Worm (Caenorhabditis elegans) whole organism, L4 larva: ENCODE measurements around the gene pph-1.

Source experiments
- D1046.2 ChIP-seq: fragments of 200-800 bp; sonication (Bioruptor generic); IDR thresholded peaks from 2 replicates; pipeline ENCODE4 v1.3.6; 2022; ENCODE audit warnings: missing genetic modification characterization, missing compliant biosample characterization
- R02D3.7 ChIP-seq: fragments of 150-350 bp; sonication (generic microtip); optimal IDR thresholded peaks from 3 replicates; lab custom pipeline; 2014; ENCODE audit warnings: missing biosample characterization, missing genetic modification characterization
- ama-1 ChIP-seq: fragments of 150-350 bp; optimal IDR thresholded peaks from 2 replicates; lab custom pipeline; 2014; ENCODE audit warnings: inconsistent platforms, mixed read lengths
- daf-12 ChIP-seq: fragments of 150-350 bp; optimal IDR thresholded peaks from 2 replicates; lab custom pipeline; 2014; ENCODE audit warnings: missing biosample characterization, missing genetic modification reagents, missing genetic modification characterization
- dpl-1 ChIP-seq: fragments of 150-350 bp; optimal IDR thresholded peaks from 2 replicates; lab custom pipeline; 2014; ENCODE audit warnings: missing biosample characterization, missing genetic modification reagents, missing genetic modification characterization
- duxl-1 ChIP-seq: sonication (generic microtip); optimal IDR thresholded peaks from 2 replicates; lab custom pipeline; 2016; ENCODE audit warnings: mild to moderate bottlenecking, missing genetic modification characterization, moderate library complexity, missing compliant biosample characterization; ENCODE audit not compliant: poor library complexity
- egl-27 ChIP-seq: sonication (generic microtip); optimal IDR thresholded peaks from 3 replicates; lab custom pipeline; 2017; ENCODE audit warnings: missing biosample characterization, missing genetic modification reagents, missing genetic modification characterization
- mdl-1 ChIP-seq, 2 experiments: fragments of 150-350 bp in 1 of 2; sonication (generic microtip) in 1 of 2; optimal IDR thresholded peaks; 2 replicates each; lab custom pipeline; 2014 to 2017; ENCODE audit warnings: missing biosample characterization in 2 of 2, missing genetic modification characterization in 2 of 2
- nhr-76 ChIP-seq: fragments of 150-350 bp; optimal IDR thresholded peaks from 2 replicates; lab custom pipeline; 2014; ENCODE audit warnings: missing biosample characterization, missing genetic modification characterization
- snpc-4 ChIP-seq: fragments of 150-350 bp; optimal IDR thresholded peaks from 2 replicates; lab custom pipeline; 2014; ENCODE audit warnings: missing biosample characterization, missing genetic modification characterization
- tra-1 ChIP-seq: fragments of 200-800 bp; sonication (Bioruptor generic); IDR thresholded peaks from 2 replicates; pipeline ENCODE4 v1.3.6; 2022; ENCODE audit warnings: missing genetic modification reagents, missing genetic modification characterization, missing compliant biosample characterization
- unc-130 ChIP-seq: sonication (generic microtip); optimal IDR thresholded peaks from 2 replicates; lab custom pipeline; 2016; ENCODE audit warnings: missing genetic modification reagents, missing genetic modification characterization, missing compliant biosample characterization
- zag-1 ChIP-seq: fragments of 150-350 bp; optimal IDR thresholded peaks from 2 replicates; lab custom pipeline; 2014; ENCODE audit warnings: missing biosample characterization, missing genetic modification characterization

- no peak for TF ChIP-seq dpl-1 (GFP tag; lab: Kevin White, UChicago)
- no peak for TF ChIP-seq daf-12
- TF ChIP-seq snpc-4 (tag; lab: Kevin White, UChicago), result no peak
- no peak for TF ChIP-seq duxl-1 (tag; lab: Kevin White, UChicago)
- no peak for TF ChIP-seq R02D3.7 (tag; lab: Kevin White, UChicago)
- no peak for TF ChIP-seq tra-1 (GFP tag; lab: Robert Waterston, UW)
- TF ChIP-seq mdl-1 (tag; optimal IDR thresholded peaks at IDR 0.05; lab: Kevin White, UChicago), result no peak
- no peak for TF ChIP-seq ama-1
- no peak for TF ChIP-seq zag-1 (tag; lab: Kevin White, UChicago)
- TF ChIP-seq unc-130, result no peak
- TF ChIP-seq nhr-76 (tag; lab: Kevin White, UChicago), result no peak
- TF ChIP-seq D1046.2 (GFP tag; lab: Robert Waterston, UW), result no peak
- TF ChIP-seq egl-27 (tag; lab: Kevin White, UChicago), result no peak
Measured at ce11 chrV:10719019-10719832, 16.9 kb downstream of the pph-1 start.
